Fruit fly (Drosophila melanogaster): Measurements from ENCODE around the gene timeout.

dm6 chr3R:13065180-13065757 is 23.2 kb upstream of the timeout start:
- TF ChIP-seq fru (GFP tag; optimal IDR thresholded peaks at IDR 0.05) (no peak), OdsH (GFP tag; optimal IDR thresholded peaks at IDR 0.05) (no peak), jim (GFP tag; optimal IDR thresholded peaks at IDR 0.05) (no peak), Sp1 (GFP tag; optimal IDR thresholded peaks at IDR 0.05) (no peak)

Measured in whole organism, wandering third instar larva.